Fruit fly (Drosophila melanogaster): ENCODE data around the gene Alg10.
A peak's percentile ranks its signal among the peaks of the same experiment; 100 is the strongest.

Alg10 gene

DNA sequence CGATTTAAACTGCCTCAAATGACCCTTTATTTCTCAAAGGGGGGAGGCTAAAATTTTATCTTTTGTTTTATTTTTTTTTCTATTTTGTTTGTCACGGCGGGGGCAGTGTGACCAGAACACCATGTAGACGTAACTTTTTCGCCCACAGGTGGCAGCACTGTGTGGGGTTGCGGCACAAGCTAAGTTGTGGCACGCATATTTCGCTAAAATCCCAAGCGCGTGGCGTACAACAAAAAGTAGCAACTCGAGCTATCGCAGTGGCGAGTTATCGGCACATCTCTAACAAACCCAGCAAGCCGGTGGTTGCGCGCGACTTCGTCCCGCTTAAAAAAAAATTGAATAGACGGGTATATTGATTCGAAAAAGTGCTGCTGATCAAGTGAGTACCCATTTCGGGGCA lies 41.7 kb upstream of the Alg10 start, which contains the start of the genes Ufd1 and NaPi-III (continued):
- TF ChIP-seq CG8290 (GFP tag; optimal IDR thresholded peaks at IDR 0.05) (peak; percentile 26), CG8290 (tag; optimal IDR thresholded peaks at IDR 0.05) (peak in 1 of 2 experiments; percentile 90), zfh2 (GFP tag; optimal IDR thresholded peaks at IDR 0.05) (peak; percentile 46), ftz-f1 (GFP tag; optimal IDR thresholded peaks at IDR 0.05) (peak; percentile 66), en (GFP tag; optimal IDR thresholded peaks at IDR 0.05) (no peak), ro (GFP tag; IDR thresholded peaks at IDR 0.05) (no peak), CG30020 (tag; optimal IDR thresholded peaks at IDR 0.05) (peak; percentile 19), NK7.1 (GFP tag; optimal IDR thresholded peaks at IDR 0.05) (no peak), Hmx (GFP tag; optimal IDR thresholded peaks at IDR 0.05) (no peak), CG10274 (GFP tag; optimal IDR thresholded peaks at IDR 0.05) (no peak), caup (GFP tag; optimal IDR thresholded peaks at IDR 0.05; ENCODE audit: severe bottlenecking) (peak; percentile 38), Bgb (GFP tag; IDR thresholded peaks at IDR 0.05; ENCODE audit: partially characterized antibody) (peak; percentile 91), Dad (GFP tag; optimal IDR thresholded peaks at IDR 0.05) (peak; percentile 59), CG9609 (GFP tag; optimal IDR thresholded peaks at IDR 0.05) (peak; percentile 52), chinmo (GFP tag; IDR thresholded peaks at IDR 0.05; ENCODE audit: partially characterized antibody) (peak; percentile 73; the same call in 1 of the 4 replicates), CG6791 (GFP tag; IDR thresholded peaks at IDR 0.05; ENCODE audit: partially characterized antibody) (peak; percentile 90), CG4328 (GFP tag; optimal IDR thresholded peaks at IDR 0.05) (no peak), stwl (tag; optimal IDR thresholded peaks at IDR 0.05) (peak; percentile 83), hth (optimal IDR thresholded peaks at IDR 0.05) (no peak), knrl (GFP tag; IDR thresholded peaks at IDR 0.05; ENCODE audit: partially characterized antibody) (peak; percentile 83), CG17829 (tag; optimal IDR thresholded peaks at IDR 0.05) (peak; percentile 71), NC2β (GFP tag; optimal IDR thresholded peaks at IDR 0.05) (peak; percentile 60), CG12391 (tag; optimal IDR thresholded peaks at IDR 0.05) (peak; percentile 57), CG8944 (GFP tag; optimal IDR thresholded peaks at IDR 0.05) (peak; percentile 36), crp (GFP tag; optimal IDR thresholded peaks at IDR 0.05) (peak in 1 of 2 experiments; percentile 69), CG6175 (GFP tag; IDR thresholded peaks at IDR 0.05) (peak; percentile 100), CG18764 (GFP tag; optimal IDR thresholded peaks at IDR 0.05) (no peak), CG12659 (GFP tag; optimal IDR thresholded peaks at IDR 0.05) (peak; percentile 89)

dm6 chr3L:11123598-11124284 lies 41.0 kb upstream of the Alg10 start:
- TF ChIP-seq CG2712 (tag; optimal IDR thresholded peaks at IDR 0.05) (no peak), CG8765 (GFP tag; IDR thresholded peaks at IDR 0.05) (no peak), ato (GFP tag; IDR thresholded peaks at IDR 0.05; ENCODE audit: partially characterized antibody) (0 out of 2 replicates have a peak, but pooled peaks have one; percentile 37), NK7.1 (GFP tag; optimal IDR thresholded peaks at IDR 0.05) (no peak), HLH4C (GFP tag; IDR thresholded peaks at IDR 0.05; ENCODE audit: partially characterized antibody) (0 out of 3 replicates have a peak, but pooled peaks have one; percentile 19), C15 (GFP tag; IDR thresholded peaks at IDR 0.05) (no peak), cad (GFP tag; optimal IDR thresholded peaks at IDR 0.05) (peak; percentile 75), vvl (GFP tag; IDR thresholded peaks at IDR 0.05) (no peak), CG11723 (GFP tag; optimal IDR thresholded peaks at IDR 0.05) (no peak), D19A (tag; optimal IDR thresholded peaks at IDR 0.05) (no peak), crp (GFP tag; optimal IDR thresholded peaks at IDR 0.05) (peak in 1 of 2 experiments; percentile 60), dpn (GFP tag; optimal IDR thresholded peaks at IDR 0.05) (no peak), ap (GFP tag; IDR thresholded peaks at IDR 0.05) (no peak), maf-S (GFP tag; optimal IDR thresholded peaks at IDR 0.05) (no peak), CG6683 (GFP tag; optimal IDR thresholded peaks at IDR 0.05) (no peak), bbx (GFP tag; IDR thresholded peaks at IDR 0.05; ENCODE audit: partially characterized antibody) (peak; percentile 20; the same call in 1 of the 2 replicates), peb (GFP tag; IDR thresholded peaks at IDR 0.05) (no peak), Nf-YA (GFP tag; IDR thresholded peaks at IDR 0.05) (no peak), gem (tag; optimal IDR thresholded peaks at IDR 0.05) (no peak), D (optimal IDR thresholded peaks at IDR 0.05) (no peak), D (GFP tag; optimal IDR thresholded peaks at IDR 0.05) (no peak), CG11696 (GFP tag; IDR thresholded peaks at IDR 0.05) (no peak), scrt (GFP tag; optimal IDR thresholded peaks at IDR 0.05) (peak; percentile 22), HmgD (GFP tag; optimal IDR thresholded peaks at IDR 0.05) (no peak)

All from whole organism, embryonic.